Fruit fly (Drosophila melanogaster): ENCODE data around the gene Tcs5.
A peak's percentile ranks its signal among the peaks of the same experiment; 100 is the strongest.

The Tcs5 gene

dm6 chr3L:5186807-5187571 is 47.8 kb upstream of the Tcs5 start (continued):
- peak; percentile 57; the same call in 1 of the 2 replicates for TF ChIP-seq CG17612 (GFP tag; IDR thresholded peaks at IDR 0.05)
- peak; percentile 86 for TF ChIP-seq CG1529 (GFP tag; optimal IDR thresholded peaks at IDR 0.05)
- TF ChIP-seq Fer1 (GFP tag; optimal IDR thresholded peaks at IDR 0.05), result peak; percentile 90
- TF ChIP-seq dimm (GFP tag; IDR thresholded peaks at IDR 0.05), result peak; percentile 73
- no peak for TF ChIP-seq pfk (GFP tag; optimal IDR thresholded peaks at IDR 0.05)
- TF ChIP-seq CG14050 (GFP tag; IDR thresholded peaks at IDR 0.05), result peak; percentile 87
- TF ChIP-seq CG4404 (GFP tag; IDR thresholded peaks at IDR 0.05), result peak; percentile 77
- peak; percentile 85 for TF ChIP-seq cwo (GFP tag; optimal IDR thresholded peaks at IDR 0.05)
- TF ChIP-seq CG17328 (GFP tag; IDR thresholded peaks at IDR 0.05), result peak; percentile 95
- peak; percentile 83 for TF ChIP-seq CG10267 (tag; optimal IDR thresholded peaks at IDR 0.05)
- TF ChIP-seq Usf (GFP tag; optimal IDR thresholded peaks at IDR 0.05), result peak; percentile 85
- peak; percentile 79 for TF ChIP-seq CG13775 (GFP tag; optimal IDR thresholded peaks at IDR 0.05)
- TF ChIP-seq Doc2 (GFP tag; IDR thresholded peaks at IDR 0.05), result no peak
- peak; percentile 82 for TF ChIP-seq chm (GFP tag; IDR thresholded peaks at IDR 0.05)
- peak; percentile 36 for TF ChIP-seq CG3838 (GFP tag; optimal IDR thresholded peaks at IDR 0.05)
- no peak for TF ChIP-seq D (optimal IDR thresholded peaks at IDR 0.05)
- TF ChIP-seq D (GFP tag; optimal IDR thresholded peaks at IDR 0.05), result peak; percentile 83
- peak; percentile 89 for TF ChIP-seq crol (GFP tag; IDR thresholded peaks at IDR 0.05)
- TF ChIP-seq disco-r (GFP tag; optimal IDR thresholded peaks at IDR 0.05), result peak; percentile 73
- peak; percentile 80 for TF ChIP-seq dm (GFP tag; optimal IDR thresholded peaks at IDR 0.05)
- TF ChIP-seq CG9932 (GFP tag; IDR thresholded peaks at IDR 0.05), result peak; percentile 60
- peak; percentile 90 for TF ChIP-seq CG17829 (tag; optimal IDR thresholded peaks at IDR 0.05)
- TF ChIP-seq Trl (optimal IDR thresholded peaks at IDR 0.05), result peak in 1 of 2 experiments; percentile 8
- TF ChIP-seq Trl (GFP tag; optimal IDR thresholded peaks at IDR 0.05), result peak; percentile 88
- peak; percentile 82 for TF ChIP-seq Hr3 (GFP tag; optimal IDR thresholded peaks at IDR 0.05)
- peak in 1 of 2 experiments; percentile 90 for TF ChIP-seq eve (GFP tag; optimal IDR thresholded peaks at IDR 0.05)
- TF ChIP-seq YL-1 (GFP tag; optimal IDR thresholded peaks at IDR 0.05), result peak; percentile 50
- TF ChIP-seq shn (GFP tag; optimal IDR thresholded peaks at IDR 0.05), result peak; percentile 81
- TF ChIP-seq prd (optimal IDR thresholded peaks at IDR 0.05), result no peak
- TF ChIP-seq prd (GFP tag; IDR thresholded peaks at IDR 0.05), result peak; percentile 92
- TF ChIP-seq Awh (GFP tag; IDR thresholded peaks at IDR 0.05), result peak; percentile 92
- TF ChIP-seq tgo (GFP tag; IDR thresholded peaks at IDR 0.05), result peak; percentile 87

- no peak for TF ChIP-seq rib (GFP tag; IDR thresholded peaks at IDR 0.05)
- TF ChIP-seq lab (GFP tag; optimal IDR thresholded peaks at IDR 0.05), result peak; percentile 70
- TF ChIP-seq Dp (GFP tag; optimal IDR thresholded peaks at IDR 0.05), result no peak
- no peak for TF ChIP-seq vfl (GFP tag; optimal IDR thresholded peaks at IDR 0.05)
- peak; percentile 72 for TF ChIP-seq CG2678 (tag; optimal IDR thresholded peaks at IDR 0.05)
- peak; percentile 55 for TF ChIP-seq Xbp1 (GFP tag; optimal IDR thresholded peaks at IDR 0.05)
- TF ChIP-seq CG8765 (GFP tag; IDR thresholded peaks at IDR 0.05), result no peak
- no peak for TF ChIP-seq ac (GFP tag; optimal IDR thresholded peaks at IDR 0.05)
- TF ChIP-seq CG16863 (GFP tag; optimal IDR thresholded peaks at IDR 0.05), result no peak
- no peak for TF ChIP-seq luna (GFP tag; optimal IDR thresholded peaks at IDR 0.05)
- TF ChIP-seq Optix (GFP tag; IDR thresholded peaks at IDR 0.05), result 0 out of 3 replicates have a peak, but pooled peaks have one; percentile 4
- no peak for TF ChIP-seq Vsx1 (GFP tag; optimal IDR thresholded peaks at IDR 0.05)
- TF ChIP-seq her (GFP tag; optimal IDR thresholded peaks at IDR 0.05), result no peak
- TF ChIP-seq NK7.1 (GFP tag; optimal IDR thresholded peaks at IDR 0.05), result peak; percentile 14
- no peak for TF ChIP-seq CG14965 (GFP tag; optimal IDR thresholded peaks at IDR 0.05; ENCODE audit: borderline replicate concordance)
- no peak for TF ChIP-seq ken (GFP tag; IDR thresholded peaks at IDR 0.05)
- no peak for TF ChIP-seq gro (GFP tag; optimal IDR thresholded peaks at IDR 0.05)
- no peak for TF ChIP-seq Hmx (GFP tag; optimal IDR thresholded peaks at IDR 0.05)
- no peak for TF ChIP-seq wek (GFP tag; optimal IDR thresholded peaks at IDR 0.05)
Measured at dm6 chr3L:5184860-5185639, 45.9 kb upstream of the Tcs5 start.

All from whole organism, embryonic.